Worm (Caenorhabditis elegans) whole organism, L4 larva: Measurements from ENCODE around the gene Y22D7AR.2.

ENCODE experiments used
- F44E2.7 ChIP-seq: fragments of 200-800 bp; sonication (Bioruptor generic); IDR thresholded peaks from 2 replicates; pipeline ENCODE4 v2.1.2; 2022; ENCODE audit warnings: missing genetic modification characterization, missing compliant biosample characterization
- R02D3.7 ChIP-seq: fragments of 150-350 bp; sonication (generic microtip); optimal IDR thresholded peaks from 3 replicates; lab custom pipeline; 2014; ENCODE audit warnings: missing biosample characterization, missing genetic modification characterization
- T26A8.4 ChIP-seq: fragments of 200-800 bp; sonication (Bioruptor generic); IDR thresholded peaks from 2 replicates; pipeline ENCODE4 v1.3.6; 2022; ENCODE audit warnings: missing genetic modification characterization, missing compliant biosample characterization
- Y105C5A.15 ChIP-seq: fragments of 200-800 bp; sonication (Bioruptor generic); IDR thresholded peaks from 2 replicates; pipeline ENCODE4 v1.3.6; 2022; ENCODE audit warnings: missing genetic modification characterization, missing compliant biosample characterization
- Y48G9A.11 ChIP-seq: fragments of 200-800 bp; sonication (Bioruptor generic); IDR thresholded peaks from 2 replicates; pipeline ENCODE4 v1.3.6; 2022; ENCODE audit warnings: missing genetic modification reagents, missing genetic modification characterization, missing compliant biosample characterization
- aha-1 ChIP-seq: fragments of 150-350 bp; peaks from one replicate; lab custom pipeline; 2014; ENCODE audit warnings: missing biosample characterization, missing genetic modification characterization
- aly-2 ChIP-seq: sonication (generic microtip); optimal IDR thresholded peaks from 2 replicates; lab custom pipeline; 2018; ENCODE audit warnings: missing biosample characterization, missing genetic modification characterization
- ceh-62 ChIP-seq: sonication (generic microtip); optimal IDR thresholded peaks from 2 replicates; lab custom pipeline; 2017; ENCODE audit warnings: missing biosample characterization, missing genetic modification characterization
- daf-12 ChIP-seq: fragments of 150-350 bp; optimal IDR thresholded peaks from 2 replicates; lab custom pipeline; 2014; ENCODE audit warnings: missing biosample characterization, missing genetic modification reagents, missing genetic modification characterization
- daf-16 ChIP-seq, 3 experiments: sonication (generic microtip); optimal IDR thresholded peaks; 2 replicates each; lab custom pipeline; 2016 to 2017; ENCODE audit warnings: missing genetic modification characterization in 3 of 3, missing genetic modification reagents in 3 of 3, mild to moderate bottlenecking in 2 of 3, missing compliant biosample characterization in 2 of 3, missing biosample characterization in 1 of 3, moderate library complexity in 1 of 3
- daf-8 ChIP-seq: fragments of 200-800 bp; sonication (Bioruptor generic); IDR thresholded peaks from 2 replicates; pipeline ENCODE4 v1.3.6; 2022; ENCODE audit warnings: missing genetic modification characterization, missing compliant biosample characterization
- dmd-6 ChIP-seq: fragments of 200-800 bp; sonication (Bioruptor generic); IDR thresholded peaks from 2 replicates; pipeline ENCODE4 v1.3.6; 2022; ENCODE audit warnings: missing genetic modification reagents, missing genetic modification characterization, missing compliant biosample characterization
- dmd-9 ChIP-seq: fragments of 200-800 bp; sonication (Bioruptor generic); IDR thresholded peaks from 2 replicates; pipeline ENCODE4 v1.3.6; 2022; ENCODE audit warnings: missing genetic modification reagents, missing genetic modification characterization, missing compliant biosample characterization
- fkh-10 ChIP-seq: fragments of 150-350 bp; optimal IDR thresholded peaks from 2 replicates; lab custom pipeline; 2014; ENCODE audit warnings: missing biosample characterization, missing genetic modification reagents, missing genetic modification characterization
- fos-1 ChIP-seq: fragments of 150-350 bp; optimal IDR thresholded peaks from 2 replicates; lab custom pipeline; 2014; ENCODE audit warnings: missing biosample characterization, missing genetic modification characterization
- hlh-11 ChIP-seq: fragments of 200-800 bp; sonication (Bioruptor generic); optimal IDR thresholded peaks from 2 replicates; lab custom pipeline; 2018; ENCODE audit warnings: mild to moderate bottlenecking, missing genetic modification characterization, missing compliant biosample characterization
- hlh-30 ChIP-seq: sonication (generic microtip); optimal IDR thresholded peaks from 2 replicates; lab custom pipeline; 2017; ENCODE audit warnings: antibody characterized with exemption, mild to moderate bottlenecking, missing genetic modification characterization, missing compliant biosample characterization; ENCODE audit not compliant: insufficient read depth
- lin-15B ChIP-seq: fragments of 150-350 bp; sonication (generic microtip); optimal IDR thresholded peaks from 3 replicates; lab custom pipeline; 2014; ENCODE audit warnings: missing biosample characterization, missing genetic modification characterization
- lin-29 ChIP-seq: fragments of 200-800 bp; sonication (Bioruptor generic); IDR thresholded peaks from 2 replicates; pipeline ENCODE4 v1.3.6; 2022; ENCODE audit warnings: missing genetic modification reagents, missing genetic modification characterization, missing compliant biosample characterization
- lsy-2 ChIP-seq, 2 experiments: fragments of 150-350 bp in 1 of 2; sonication (generic microtip) in 1 of 2; optimal IDR thresholded peaks; 2 replicates each; lab custom pipeline; 2014 to 2017; ENCODE audit warnings: missing biosample characterization in 2 of 2, missing genetic modification characterization in 2 of 2
- madf-5 ChIP-seq, 2 experiments: fragments of 200-800 bp; sonication (Bioruptor generic); IDR thresholded peaks; 2 replicates each; pipeline ENCODE4 v1.3.6; 2022; ENCODE audit warnings: missing compliant biosample characterization in 2 of 2, missing genetic modification characterization in 2 of 2
- mdl-1 ChIP-seq, 2 experiments: fragments of 150-350 bp in 1 of 2; sonication (generic microtip) in 1 of 2; optimal IDR thresholded peaks; 2 replicates each; lab custom pipeline; 2014 to 2017; ENCODE audit warnings: missing biosample characterization in 2 of 2, missing genetic modification characterization in 2 of 2
- mdt-29 ChIP-seq: fragments of 200-800 bp; sonication (Bioruptor generic); IDR thresholded peaks from 2 replicates; pipeline ENCODE4 v1.3.6; 2022; ENCODE audit warnings: missing genetic modification reagents, missing genetic modification characterization, missing compliant biosample characterization
- mes-2 ChIP-seq: sonication (generic microtip); optimal IDR thresholded peaks from 2 replicates; lab custom pipeline; 2016; ENCODE audit warnings: missing genotype, mild to moderate bottlenecking, missing genetic modification characterization, missing compliant biosample characterization; ENCODE audit not compliant: poor library complexity, severe bottlenecking
- mxl-2 ChIP-seq: fragments of 200-800 bp; sonication (Bioruptor generic); conservative IDR thresholded peaks from 2 replicates; pipeline ENCODE4 v1.3.6; 2022; ENCODE audit warnings: missing genetic modification reagents, missing genetic modification characterization, missing compliant biosample characterization
- mxl-3 ChIP-seq: fragments of 200-800 bp; sonication (Bioruptor generic); optimal IDR thresholded peaks from 2 replicates; lab custom pipeline; 2018; ENCODE audit warnings: mild to moderate bottlenecking, missing genetic modification characterization, missing compliant biosample characterization
- nhr-11 ChIP-seq: fragments of 150-350 bp; optimal IDR thresholded peaks from 2 replicates; lab custom pipeline; 2014; ENCODE audit warnings: missing biosample characterization, missing genetic modification characterization
- nhr-111 ChIP-seq: fragments of 200-800 bp; sonication (Bioruptor generic); optimal IDR thresholded peaks from 2 replicates; lab custom pipeline; 2018; ENCODE audit warnings: mild to moderate bottlenecking, missing genetic modification characterization, missing compliant biosample characterization
- nhr-25 ChIP-seq: sonication (generic microtip); optimal IDR thresholded peaks from 2 replicates; lab custom pipeline; 2017; ENCODE audit warnings: missing genetic modification characterization, mild to moderate bottlenecking, missing compliant biosample characterization, antibody characterized with exemption, moderate library complexity, borderline replicate concordance; ENCODE audit not compliant: insufficient read depth
- nhr-28 ChIP-seq: fragments of 150-350 bp; optimal IDR thresholded peaks from 2 replicates; lab custom pipeline; 2014; ENCODE audit warnings: missing biosample characterization, missing genetic modification characterization
- nhr-41 ChIP-seq: fragments of 200-800 bp; sonication (Bioruptor generic); IDR thresholded peaks from 2 replicates; pipeline ENCODE4 v1.3.6; 2022; ENCODE audit warnings: missing genetic modification reagents, missing genetic modification characterization, missing compliant biosample characterization
- nhr-42 ChIP-seq: fragments of 200-800 bp; sonication (Bioruptor generic); IDR thresholded peaks from 2 replicates; pipeline ENCODE4 v1.3.6; 2022; ENCODE audit warnings: missing genetic modification characterization, missing compliant biosample characterization
- nhr-48 ChIP-seq: sonication (generic microtip); optimal IDR thresholded peaks from 2 replicates; lab custom pipeline; 2016; ENCODE audit warnings: mild to moderate bottlenecking, missing genetic modification characterization, missing compliant biosample characterization
- php-3 ChIP-seq: fragments of 200-800 bp; sonication (Bioruptor generic); IDR thresholded peaks from 2 replicates; pipeline ENCODE4 v1.3.6; 2022; ENCODE audit warnings: missing genetic modification reagents, missing genetic modification characterization, missing compliant biosample characterization
- pqm-1 ChIP-seq: sonication (generic microtip); optimal IDR thresholded peaks from 2 replicates; lab custom pipeline; 2017; ENCODE audit warnings: missing biosample characterization, missing genetic modification characterization
- skn-1 ChIP-seq: fragments of 150-350 bp; optimal IDR thresholded peaks from 2 replicates; lab custom pipeline; 2014; ENCODE audit warnings: missing biosample characterization, missing genetic modification characterization
- snpc-4 ChIP-seq: fragments of 150-350 bp; optimal IDR thresholded peaks from 2 replicates; lab custom pipeline; 2014; ENCODE audit warnings: missing biosample characterization, missing genetic modification characterization
- tra-1 ChIP-seq: fragments of 200-800 bp; sonication (Bioruptor generic); IDR thresholded peaks from 2 replicates; pipeline ENCODE4 v1.3.6; 2022; ENCODE audit warnings: missing genetic modification reagents, missing genetic modification characterization, missing compliant biosample characterization
- unc-39 ChIP-seq: sonication (generic microtip); optimal IDR thresholded peaks from 2 replicates; lab custom pipeline; 2017; ENCODE audit warnings: missing biosample characterization, missing genetic modification characterization
- unc-62 ChIP-seq, 3 experiments: fragments of 150-350 bp in 1 of 3; sonication (generic microtip); optimal IDR thresholded peaks in 2 of 3; peaks in 1 of 3; 1 replicate in 1 of 3; 2 replicates in 2 of 3; lab custom pipeline; 2014 to 2017; ENCODE audit warnings: missing biosample characterization in 3 of 3, missing genetic modification characterization in 3 of 3, missing genetic modification reagents in 3 of 3, missing genotype in 1 of 3
- zip-11 ChIP-seq: fragments of 200-800 bp; sonication (Bioruptor generic); IDR thresholded peaks from 2 replicates; pipeline ENCODE4 v1.3.6; 2022; ENCODE audit warnings: missing genetic modification characterization, missing compliant biosample characterization

Y22D7AR.2 gene

DNA sequence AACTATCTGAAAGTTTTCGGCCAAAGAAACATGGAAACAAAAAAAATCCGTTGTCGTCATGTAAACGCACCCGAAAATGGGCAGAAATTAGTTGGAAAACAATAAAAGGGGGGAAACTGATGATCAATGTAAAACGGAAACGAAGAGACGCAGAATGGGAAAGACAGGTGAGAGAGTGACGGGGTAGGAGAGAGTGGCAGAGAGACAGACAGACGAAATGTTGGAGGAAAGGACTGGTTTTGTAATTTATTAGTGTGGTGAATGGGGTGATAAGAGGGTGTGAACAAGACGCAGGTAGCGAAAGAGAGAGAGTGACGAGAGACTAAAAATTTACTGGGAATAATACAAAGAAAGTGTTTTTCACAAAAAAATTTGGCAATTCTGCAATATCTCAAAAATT lies 24.8 kb upstream of the Y22D7AR.2 start (continued):
- TF ChIP-seq lin-15B (no peak), unc-62 (GFP tag; optimal IDR thresholded peaks at IDR 0.05 in 1 of 2; lab: Kevin White, UChicago) (peak in 1 of 2 experiments; percentile 91), unc-62 (tag; optimal IDR thresholded peaks at IDR 0.05; lab: Kevin White, UChicago) (no peak), mdt-29 (GFP tag; lab: Robert Waterston, UW) (no peak), Y48G9A.11 (GFP tag; lab: Robert Waterston, UW) (no peak), T26A8.4 (GFP tag; lab: Robert Waterston, UW) (0 out of 2 replicates have a peak, but pooled peaks have one; percentile 16), aha-1 (tag; lab: Kevin White, UChicago) (peak; percentile 11), ceh-62 (tag; lab: Kevin White, UChicago) (no peak), skn-1 (tag; lab: Kevin White, UChicago) (no peak), madf-5 (GFP tag; IDR thresholded peaks at IDR 0.05; lab: Robert Waterston, UW) (no peak), lin-29 (GFP tag; lab: Robert Waterston, UW) (no peak), Y105C5A.15 (GFP tag; lab: Robert Waterston, UW) (no peak), nhr-11 (tag; lab: Kevin White, UChicago) (peak; percentile 53), mxl-3 (GFP tag; lab: Kevin White, UChicago) (peak; percentile 73), hlh-11 (tag; lab: Kevin White, UChicago) (peak; percentile 95), nhr-111 (no peak)
- TF ChIP-seq, all 104 proteins: peak for 36

DNA sequence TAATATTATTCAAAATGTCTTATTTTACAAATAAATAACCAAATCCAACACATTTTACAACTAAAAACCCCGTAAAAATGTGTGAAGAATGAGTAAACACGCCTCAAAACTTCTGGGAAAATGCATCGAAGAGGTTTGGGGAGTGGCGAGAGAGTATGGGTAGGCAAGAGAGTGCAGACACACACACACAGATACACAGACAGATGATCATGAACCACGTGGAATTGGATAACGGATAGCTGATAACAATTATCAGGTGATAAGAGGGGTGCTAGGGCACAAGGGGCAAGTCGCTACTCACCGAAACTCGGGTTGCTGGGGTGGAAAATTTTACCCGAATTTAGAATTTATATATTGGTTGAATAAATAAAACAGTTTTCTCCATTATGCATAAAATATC lies 23.5 kb upstream of the Y22D7AR.2 start:
- TF ChIP-seq snpc-4 (tag; lab: Kevin White, UChicago) (no peak), nhr-42 (no peak), daf-16 (GFP tag; optimal IDR thresholded peaks at IDR 0.05; lab: Kevin White, UChicago) (peak in 1 of 2 experiments; percentile 21), daf-16 (tag; optimal IDR thresholded peaks at IDR 0.05; lab: Kevin White, UChicago) (no peak), nhr-11 (tag; lab: Kevin White, UChicago) (peak; percentile 64), dmd-6 (GFP tag; lab: Robert Waterston, UW) (peak; percentile 49; the same call in 1 of the 2 replicates), nhr-28 (peak; percentile 62), hlh-30 (tag; lab: Kevin White, UChicago) (peak; percentile 94), hlh-11 (tag; lab: Kevin White, UChicago) (peak; percentile 79), dmd-9 (GFP tag; lab: Robert Waterston, UW) (no peak), skn-1 (tag; lab: Kevin White, UChicago) (no peak), aha-1 (tag; lab: Kevin White, UChicago) (peak; percentile 5), mdl-1 (tag; optimal IDR thresholded peaks at IDR 0.05; lab: Kevin White, UChicago) (peak; percentile 61 to 86), daf-12 (tag; lab: Kevin White, UChicago) (no peak), mxl-3 (GFP tag; lab: Kevin White, UChicago) (peak; percentile 95)

ce11 chrIII:1687999-1688398 lies 17.7 kb upstream of the Y22D7AR.2 start, which contains the start of gene Y22D7AR.7:
TSS of gene Y22D7AR.7 (minus strand) at chrIII:1688099.
- TF ChIP-seq mdl-1 (tag; optimal IDR thresholded peaks at IDR 0.05; lab: Kevin White, UChicago), result no peak
- no peak for TF ChIP-seq ceh-62 (tag; lab: Kevin White, UChicago)
- TF ChIP-seq aly-2, result no peak
- TF ChIP-seq zip-11, result no peak
- TF ChIP-seq nhr-48, result no peak
- no peak for TF ChIP-seq unc-39

DNA sequence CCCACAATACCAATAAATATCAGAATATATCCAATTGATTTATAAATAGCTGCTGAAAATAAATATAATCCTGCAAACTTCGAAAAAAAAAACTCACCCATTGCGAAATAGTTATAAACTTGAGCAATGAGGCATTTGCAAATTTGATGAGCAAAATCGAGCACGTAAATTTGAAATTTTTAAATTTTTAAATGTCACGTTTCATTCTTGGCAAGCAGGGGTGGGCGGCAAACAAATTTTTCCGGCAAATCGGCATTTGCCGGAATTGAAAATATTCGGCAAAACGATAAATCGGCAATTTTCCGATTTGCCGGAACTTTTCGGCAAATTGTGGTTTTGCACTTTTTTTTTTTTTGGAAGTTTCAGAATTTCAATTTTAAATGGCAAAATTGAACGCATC lies 15.8 kb upstream of the Y22D7AR.2 start, which contains the start of gene Y22D7AR.14:
Y22D7AR.14 (minus strand) TSS at position 101 of the 400 bp plus-strand sequence.
- TF ChIP-seq pqm-1 (tag; lab: Kevin White, UChicago) (no peak), nhr-41 (GFP tag; lab: Robert Waterston, UW) (no peak), php-3 (GFP tag; lab: Robert Waterston, UW) (no peak), R02D3.7 (no peak), mxl-2 (GFP tag; lab: Robert Waterston, UW) (no peak), mes-2 (no peak), daf-8 (GFP tag; lab: Robert Waterston, UW) (no peak), nhr-25 (tag; lab: Kevin White, UChicago) (no peak), daf-16 (GFP tag; optimal IDR thresholded peaks at IDR 0.05; lab: Kevin White, UChicago) (no peak), daf-16 (tag; optimal IDR thresholded peaks at IDR 0.05; lab: Kevin White, UChicago) (no peak), fkh-10 (no peak), nhr-11 (tag; lab: Kevin White, UChicago) (no peak), fos-1 (tag; lab: Kevin White, UChicago) (no peak), F44E2.7 (GFP tag; lab: Robert Waterston, UW) (no peak), lsy-2 (tag; optimal IDR thresholded peaks at IDR 0.05; lab: Kevin White, UChicago) (no peak), tra-1 (no peak)
- TF ChIP-seq, all 104 proteins: peak for 0
